Fruit fly (Drosophila melanogaster) whole organism, embryonic: ENCODE data around the gene CG9133.
A peak's percentile ranks its signal among the peaks of the same experiment; 100 is the strongest.

Experiments used
- Asciz ChIP-seq: fragments of 200-800 bp; sonication (Bioruptor generic); optimal IDR thresholded peaks from 2 replicates; lab custom pipeline; 2017; ENCODE audit warnings: missing biosample characterization, mild to moderate bottlenecking, missing genetic modification characterization, missing genetic modification reagents
- Blimp-1 ChIP-seq: fragments of 200-800 bp; sonication (Bioruptor generic); optimal IDR thresholded peaks from 3 replicates; lab custom pipeline; 2018; ENCODE audit warnings: missing biosample characterization, missing genetic modification characterization, mild to moderate bottlenecking, moderate library complexity, missing genetic modification reagents
- CG10654 ChIP-seq: fragments of 200-800 bp; sonication (Bioruptor generic); optimal IDR thresholded peaks from 2 replicates; lab custom pipeline; 2016; ENCODE audit warnings: missing biosample characterization, missing genetic modification characterization
- CG11093 ChIP-seq: fragments of 200-800 bp; sonication (Bioruptor generic); IDR thresholded peaks from 3 replicates; pipeline ENCODE4 v1.3.6; 2022; ENCODE audit warnings: missing biosample characterization, missing genetic modification characterization
- CG12219 ChIP-seq: fragments of 200-800 bp; sonication (Bioruptor generic); optimal IDR thresholded peaks from 3 replicates; lab custom pipeline; 2018; ENCODE audit warnings: missing biosample characterization, mild to moderate bottlenecking, missing genetic modification characterization
- CG13424 ChIP-seq: fragments of 200-800 bp; sonication (Bioruptor generic); optimal IDR thresholded peaks from 2 replicates; lab custom pipeline; 2019; ENCODE audit warnings: missing biosample characterization, mild to moderate bottlenecking, missing genetic modification characterization, moderate library complexity
- CG14710 ChIP-seq: fragments of 200-800 bp; sonication (Bioruptor generic); optimal IDR thresholded peaks from 3 replicates; lab custom pipeline; 2019; ENCODE audit warnings: missing biosample characterization, mild to moderate bottlenecking, missing genetic modification characterization, moderate library complexity
- CG17328 ChIP-seq: fragments of 200-800 bp; sonication (Bioruptor generic); IDR thresholded peaks from 2 replicates; pipeline ENCODE4 v1.3.6; 2022; ENCODE audit warnings: missing biosample characterization, missing genetic modification characterization
- CG17359 ChIP-seq: fragments of 200-800 bp; sonication (Bioruptor generic); optimal IDR thresholded peaks from 3 replicates; lab custom pipeline; 2018; ENCODE audit warnings: missing biosample characterization, mild to moderate bottlenecking, missing genetic modification characterization, moderate library complexity
- CG1792 ChIP-seq: fragments of 200-800 bp; sonication (Bioruptor generic); optimal IDR thresholded peaks from 2 replicates; lab custom pipeline; 2016; ENCODE audit warnings: missing biosample characterization, missing genetic modification characterization
- CG2199 ChIP-seq: fragments of 200-800 bp; sonication (Bioruptor generic); IDR thresholded peaks from 3 replicates; pipeline ENCODE4 v1.3.6; 2022; ENCODE audit warnings: missing biosample characterization, missing genetic modification characterization
- CG31441 ChIP-seq: fragments of 200-800 bp; sonication (Bioruptor generic); IDR thresholded peaks from 2 replicates; pipeline ENCODE4 v1.3.6; 2022; ENCODE audit warnings: missing biosample characterization, missing genetic modification characterization
- CG32767 ChIP-seq: fragments of 200-800 bp; sonication (Bioruptor generic); IDR thresholded peaks from 2 replicates; pipeline ENCODE4 v1.3.6; 2022; ENCODE audit warnings: missing biosample characterization, missing genetic modification characterization
- CG3407 ChIP-seq: fragments of 200-800 bp; sonication (Bioruptor generic); optimal IDR thresholded peaks from 2 replicates; lab custom pipeline; 2018; ENCODE audit warnings: missing biosample characterization, mild to moderate bottlenecking, missing genetic modification characterization
- CG7839 ChIP-seq: fragments of 200-800 bp; sonication (Bioruptor generic); optimal IDR thresholded peaks from 3 replicates; lab custom pipeline; 2018; ENCODE audit warnings: missing biosample characterization, mild to moderate bottlenecking, missing genetic modification characterization, moderate library complexity
- CG8924 ChIP-seq: fragments of 200-800 bp; optimal IDR thresholded peaks from 3 replicates; lab custom pipeline; 2019; ENCODE audit warnings: missing biosample characterization, mild to moderate bottlenecking, missing genetic modification characterization, moderate library complexity
- CG9727 ChIP-seq: fragments of 200-800 bp; sonication (Bioruptor generic); optimal IDR thresholded peaks from 3 replicates; lab custom pipeline; 2017; ENCODE audit warnings: missing biosample characterization, mild to moderate bottlenecking, missing genetic modification characterization
- Chrac-16 ChIP-seq: fragments of 200-800 bp; sonication (Bioruptor generic); optimal IDR thresholded peaks from 3 replicates; lab custom pipeline; 2016; ENCODE audit warnings: missing biosample characterization, missing genetic modification characterization
- Dad ChIP-seq: fragments of 200-800 bp; sonication (Bioruptor generic); optimal IDR thresholded peaks from 3 replicates; lab custom pipeline; 2016; ENCODE audit warnings: missing biosample characterization, missing genetic modification characterization
- Dbx ChIP-seq: fragments of 200-800 bp; sonication (Bioruptor generic); IDR thresholded peaks from 3 replicates; pipeline ENCODE4 v1.3.6; 2022; ENCODE audit warnings: missing biosample characterization, missing genetic modification characterization
- H2.0 ChIP-seq: fragments of 200-800 bp; sonication (Bioruptor generic); IDR thresholded peaks from 2 replicates; pipeline ENCODE4 v1.3.6; 2022; ENCODE audit warnings: missing biosample characterization, missing genetic modification characterization
- Hsf ChIP-seq: fragments of 200-800 bp; sonication (Bioruptor generic); optimal IDR thresholded peaks from 3 replicates; lab custom pipeline; 2016; ENCODE audit warnings: missing biosample characterization, missing genetic modification characterization
- Max ChIP-seq: fragments of 200-800 bp; sonication (Bioruptor generic); optimal IDR thresholded peaks from 2 replicates; lab custom pipeline; 2016; ENCODE audit warnings: missing biosample characterization, mild to moderate bottlenecking, missing genetic modification characterization
- Nf-YC ChIP-seq: fragments of 200-800 bp; optimal IDR thresholded peaks from 3 replicates; lab custom pipeline; 2019; ENCODE audit warnings: missing biosample characterization, mild to moderate bottlenecking, missing genetic modification characterization, moderate library complexity
- Ravus ChIP-seq: fragments of 200-800 bp; sonication (Bioruptor generic); IDR thresholded peaks from 2 replicates; pipeline ENCODE4 v1.3.6; 2022; ENCODE audit warnings: missing biosample characterization, missing genetic modification characterization
- Spps ChIP-seq: fragments of 200-800 bp; sonication (Bioruptor generic); optimal IDR thresholded peaks from 2 replicates; lab custom pipeline; 2018; ENCODE audit warnings: missing biosample characterization, mild to moderate bottlenecking, missing genetic modification characterization
- Sry-δ ChIP-seq: fragments of 200-800 bp; sonication (Bioruptor generic); optimal IDR thresholded peaks from 2 replicates; lab custom pipeline; 2016; ENCODE audit warnings: missing biosample characterization, missing genetic modification characterization
- ap ChIP-seq: fragments of 200-800 bp; sonication (Bioruptor generic); IDR thresholded peaks from 2 replicates; pipeline ENCODE4 v1.3.6; 2022; ENCODE audit warnings: missing biosample characterization, missing genetic modification characterization
- bcd ChIP-seq: fragments of 200-800 bp; sonication (Bioruptor generic); optimal IDR thresholded peaks from 2 replicates; lab custom pipeline; 2017; ENCODE audit warnings: missing biosample characterization, mild to moderate bottlenecking, missing genetic modification characterization
- cas ChIP-seq: fragments of 200-800 bp; sonication (Bioruptor generic); IDR thresholded peaks from 2 replicates; pipeline ENCODE4 v1.3.6; 2022; ENCODE audit warnings: missing biosample characterization, missing genetic modification characterization
- croc ChIP-seq: fragments of 200-800 bp; sonication (Bioruptor generic); conservative IDR thresholded peaks from 3 replicates; pipeline ENCODE4 v1.3.6; 2022; ENCODE audit warnings: missing biosample characterization, missing genetic modification characterization
- dmrt11E ChIP-seq: fragments of 200-800 bp; sonication (Bioruptor generic); optimal IDR thresholded peaks from 3 replicates; lab custom pipeline; 2018; ENCODE audit warnings: missing biosample characterization, mild to moderate bottlenecking, missing genetic modification characterization, moderate library complexity
- dmrt99B ChIP-seq: fragments of 200-800 bp; sonication (Bioruptor generic); optimal IDR thresholded peaks from 2 replicates; lab custom pipeline; 2018; ENCODE audit warnings: missing biosample characterization, mild to moderate bottlenecking, missing genetic modification characterization, moderate library complexity
- exex ChIP-seq: fragments of 200-800 bp; sonication (Bioruptor generic); optimal IDR thresholded peaks from 4 replicates; lab custom pipeline; 2018; ENCODE audit warnings: missing biosample characterization, mild to moderate bottlenecking, missing genetic modification characterization, moderate library complexity
- grn ChIP-seq: fragments of 200-800 bp; sonication (Bioruptor generic); optimal IDR thresholded peaks from 3 replicates; lab custom pipeline; 2017; ENCODE audit warnings: missing biosample characterization, missing genetic modification characterization
- hb ChIP-seq: fragments of 200-800 bp; sonication (Bioruptor generic); IDR thresholded peaks from 3 replicates; pipeline ENCODE4 v1.3.6; 2022; ENCODE audit warnings: missing biosample characterization, missing genetic modification characterization; ENCODE audit not compliant: partially characterized antibody
- jumu ChIP-seq: fragments of 200-800 bp; sonication (Bioruptor generic); optimal IDR thresholded peaks from 3 replicates; lab custom pipeline; 2016; ENCODE audit warnings: missing biosample characterization, missing genetic modification characterization
- nerfin-1 ChIP-seq: fragments of 200-800 bp; sonication (Bioruptor generic); optimal IDR thresholded peaks from 3 replicates; lab custom pipeline; 2019; ENCODE audit warnings: missing biosample characterization, mild to moderate bottlenecking, missing genetic modification characterization, moderate library complexity
- pnt ChIP-seq: fragments of 200-800 bp; sonication (Bioruptor generic); optimal IDR thresholded peaks from 3 replicates; lab custom pipeline; 2016; ENCODE audit warnings: missing biosample characterization, missing genetic modification characterization
- pzg ChIP-seq: fragments of 200-800 bp; sonication (Bioruptor generic); optimal IDR thresholded peaks from 3 replicates; lab custom pipeline; 2018; ENCODE audit warnings: missing biosample characterization, mild to moderate bottlenecking, missing genetic modification characterization, moderate library complexity
- repo ChIP-seq: fragments of 200-800 bp; sonication (Bioruptor generic); optimal IDR thresholded peaks from 2 replicates; lab custom pipeline; 2016; ENCODE audit warnings: missing biosample characterization, missing genetic modification characterization
- sima ChIP-seq: fragments of 200-800 bp; sonication (Bioruptor generic); optimal IDR thresholded peaks from 2 replicates; lab custom pipeline; 2016; ENCODE audit warnings: missing biosample characterization, missing genetic modification characterization
- slp2 ChIP-seq: fragments of 200-800 bp; sonication (Bioruptor generic); optimal IDR thresholded peaks from 2 replicates; lab custom pipeline; 2016; ENCODE audit warnings: missing biosample characterization, missing genetic modification characterization
- sr ChIP-seq: fragments of 200-800 bp; sonication (Bioruptor generic); IDR thresholded peaks from 3 replicates; pipeline ENCODE4 v1.3.6; 2022; ENCODE audit warnings: missing biosample characterization, missing genetic modification characterization
- trem ChIP-seq: fragments of 200-800 bp; optimal IDR thresholded peaks from 3 replicates; lab custom pipeline; 2019; ENCODE audit warnings: missing biosample characterization, mild to moderate bottlenecking, missing genetic modification characterization, moderate library complexity
- ttk ChIP-seq: fragments of 200-800 bp; sonication (Bioruptor generic); IDR thresholded peaks from 2 replicates; pipeline ENCODE4 v2.1.2; 2022; ENCODE audit warnings: missing biosample characterization, missing genetic modification characterization
- vvl ChIP-seq: fragments of 200-800 bp; sonication (Bioruptor generic); IDR thresholded peaks from 2 replicates; pipeline ENCODE4 v1.3.6; 2022; ENCODE audit warnings: missing biosample characterization, missing genetic modification characterization
- wek ChIP-seq: fragments of 200-800 bp; sonication (Bioruptor generic); optimal IDR thresholded peaks from 3 replicates; lab custom pipeline; 2018; ENCODE audit warnings: missing biosample characterization, mild to moderate bottlenecking, missing genetic modification characterization, moderate library complexity

CG9133 gene

dm6 chr3L:1216460-1216859 is 35.4 kb upstream of the CG9133 start (continued):
- TF ChIP-seq Chrac-16 (GFP tag; lab: Kevin White, UChicago) (peak; percentile 17), cas (GFP tag; lab: Robert Waterston, UW) (no peak), Max (peak; percentile 14), sr (GFP tag; lab: Robert Waterston, UW) (no peak), jumu (peak; percentile 32), ttk (GFP tag; lab: Robert Waterston, UW) (0 out of 2 replicates have a peak, but pooled peaks have one; percentile 30), bcd (GFP tag; lab: Kevin White, UChicago) (peak; percentile 18), croc (GFP tag; lab: Robert Waterston, UW) (0 out of 3 replicates have a peak, but pooled peaks have one; percentile 20), Hsf (GFP tag; lab: Kevin White, UChicago) (peak; percentile 13), slp2 (peak; percentile 10), vvl (GFP tag; lab: Robert Waterston, UW) (peak; percentile 71), sima (GFP tag; lab: Kevin White, UChicago) (no peak), CG1792 (no peak), CG31441 (GFP tag; lab: Robert Waterston, UW) (peak; percentile 48), CG10654 (GFP tag; lab: Kevin White, UChicago) (peak; percentile 34), dmrt11E (tag; lab: Kevin White, UChicago) (peak; percentile 36), CG8924 (tag; lab: Kevin White, UChicago) (peak; percentile 34), ap (GFP tag; lab: Robert Waterston, UW) (0 out of 2 replicates have a peak, but pooled peaks have one; percentile 37), Blimp-1 (GFP tag; lab: Kevin White, UChicago) (peak; percentile 69), Dad (GFP tag; lab: Kevin White, UChicago) (peak; percentile 3), pnt (GFP tag; lab: Kevin White, UChicago) (peak; percentile 24), CG3407 (peak; percentile 17), CG32767 (GFP tag; lab: Robert Waterston, UW) (peak; percentile 37; the same call in 1 of the 2 replicates), CG17328 (GFP tag; lab: Robert Waterston, UW) (peak; percentile 60), dmrt99B (tag; lab: Kevin White, UChicago) (peak; percentile 66), Spps (tag; lab: Kevin White, UChicago) (peak; percentile 21), pzg (no peak), CG9727 (GFP tag; lab: Kevin White, UChicago) (peak; percentile 9), Asciz (GFP tag; lab: Kevin White, UChicago) (peak; percentile 53), trem (tag; lab: Kevin White, UChicago) (peak; percentile 54), CG13424 (tag; lab: Kevin White, UChicago) (peak; percentile 42), Dbx (GFP tag; lab: Robert Waterston, UW) (0 out of 3 replicates have a peak, but pooled peaks have one; percentile 19), CG14710 (peak; percentile 57), CG12219 (GFP tag; lab: Kevin White, UChicago) (peak; percentile 48), H2.0 (no peak), nerfin-1 (tag; lab: Kevin White, UChicago) (peak; percentile 37), Ravus (no peak), wek (GFP tag; lab: Kevin White, UChicago) (no peak), CG7839 (tag; lab: Kevin White, UChicago) (peak; percentile 54), Sry-δ (GFP tag; lab: Kevin White, UChicago) (peak; percentile 0)

- TF ChIP-seq grn (GFP tag; lab: Kevin White, UChicago) = peak; percentile 43
- no peak for TF ChIP-seq repo (GFP tag; lab: Kevin White, UChicago)
- no peak for TF ChIP-seq CG11093 (GFP tag; lab: Robert Waterston, UW)
- TF ChIP-seq CG2199 (GFP tag; lab: Robert Waterston, UW) = no peak
- TF ChIP-seq CG17359 (tag; lab: Kevin White, UChicago) = no peak
- no peak for TF ChIP-seq hb (GFP tag; lab: Robert Waterston, UW)
- TF ChIP-seq Nf-YC (tag; lab: Kevin White, UChicago) = no peak
- TF ChIP-seq exex (tag; lab: Kevin White, UChicago) = peak; percentile 15
Observed at dm6 chr3L:1218596-1218995, 33.2 kb upstream of the CG9133 start, which contains the start of gene LysP. TSS of gene LysP (minus strand) at chr3L:1218696.
